Worm (Caenorhabditis elegans) whole organism, mixed stage, embryonic: ENCODE data around the gene ZK697.14.

ENCODE experiments used
- blmp-1 ChIP-seq: fragments of 150-350 bp; optimal IDR thresholded peaks from 2 replicates; lab custom pipeline; 2014; ENCODE audit warnings: missing biosample characterization, missing genetic modification characterization
- ces-1 ChIP-seq: fragments of 150-350 bp; optimal IDR thresholded peaks from 2 replicates; lab custom pipeline; 2014; ENCODE audit warnings: missing biosample characterization, missing genetic modification reagents, missing genetic modification characterization
- elt-1 ChIP-seq: sonication (generic microtip); optimal IDR thresholded peaks from 2 replicates; lab custom pipeline; 2017; ENCODE audit warnings: missing genetic modification characterization, mild to moderate bottlenecking, missing compliant biosample characterization, antibody characterized with exemption, moderate library complexity, borderline replicate concordance; ENCODE audit not compliant: insufficient read depth
- elt-3 ChIP-seq: fragments of 150-350 bp; optimal IDR thresholded peaks from 2 replicates; lab custom pipeline; 2014; ENCODE audit warnings: missing biosample characterization, missing genetic modification characterization
- flh-1 ChIP-seq: fragments of 200-800 bp; sonication (Bioruptor generic); optimal IDR thresholded peaks from 2 replicates; lab custom pipeline; 2018; ENCODE audit warnings: mild to moderate bottlenecking, missing genetic modification characterization, moderate library complexity, missing compliant biosample characterization
- lin-13 ChIP-seq: fragments of 150-350 bp; optimal IDR thresholded peaks from 2 replicates; lab custom pipeline; 2014; ENCODE audit warnings: missing biosample characterization, missing genetic modification characterization
- mab-5 ChIP-seq: fragments of 150-350 bp; optimal IDR thresholded peaks from 2 replicates; lab custom pipeline; 2014; ENCODE audit warnings: missing biosample characterization, missing genetic modification characterization
- mep-1 ChIP-seq: fragments of 150-350 bp; optimal IDR thresholded peaks from 2 replicates; lab custom pipeline; 2017; ENCODE audit warnings: missing biosample characterization, missing genetic modification reagents, missing genetic modification characterization, inconsistent platforms
- nhr-237 ChIP-seq: fragments of 150-350 bp; optimal IDR thresholded peaks from 2 replicates; lab custom pipeline; 2014; ENCODE audit warnings: missing biosample characterization, missing genetic modification characterization
- nhr-76 ChIP-seq: sonication (generic microtip); optimal IDR thresholded peaks from 2 replicates; lab custom pipeline; 2017; ENCODE audit warnings: missing biosample characterization, missing genetic modification characterization
- snpc-4 ChIP-seq: fragments of 150-350 bp; optimal IDR thresholded peaks from 2 replicates; lab custom pipeline; 2014; ENCODE audit warnings: missing biosample characterization, missing genetic modification characterization
- sptf-1 ChIP-seq: sonication (generic microtip); optimal IDR thresholded peaks from 2 replicates; lab custom pipeline; 2017; ENCODE audit warnings: mild to moderate bottlenecking, missing genetic modification characterization, moderate library complexity, missing compliant biosample characterization
- unc-39 ChIP-seq: fragments of 150-350 bp; optimal IDR thresholded peaks from 2 replicates; lab custom pipeline; 2014; ENCODE audit warnings: missing biosample characterization, missing genetic modification characterization
- unc-62 ChIP-seq: fragments of 150-350 bp; optimal IDR thresholded peaks from 2 replicates; lab custom pipeline; 2014; ENCODE audit warnings: missing biosample characterization, missing genetic modification reagents, missing genetic modification characterization

- TF ChIP-seq elt-1 = no peak
- no peak for TF ChIP-seq flh-1 (GFP tag; lab: Kevin White, UChicago)
- no peak for TF ChIP-seq ces-1 (GFP tag; lab: Kevin White, UChicago)
- no peak for TF ChIP-seq blmp-1 (tag; lab: Kevin White, UChicago)
- no peak for TF ChIP-seq nhr-76 (tag; lab: Kevin White, UChicago)
- TF ChIP-seq lin-13 (tag; lab: Kevin White, UChicago) = no peak
- TF ChIP-seq mep-1 (tag; lab: Kevin White, UChicago) = no peak
- TF ChIP-seq mab-5 = no peak
- TF ChIP-seq snpc-4 (tag; lab: Kevin White, UChicago) = no peak
- TF ChIP-seq elt-3 (tag; lab: Kevin White, UChicago) = no peak
- TF ChIP-seq unc-62 (GFP tag; lab: Kevin White, UChicago) = no peak
- TF ChIP-seq nhr-237 (tag; lab: Kevin White, UChicago) = no peak
- no peak for TF ChIP-seq sptf-1 (tag; lab: Kevin White, UChicago)
- TF ChIP-seq unc-39 = no peak
These were observed 17.6 kb upstream of the ZK697.14 start for ce11 chrV:1773120-1773519.
